Worm (Caenorhabditis elegans) whole organism, L1 larva: ENCODE results near the gene F27E5.8.
A peak's percentile ranks its signal among the peaks of the same experiment; 100 is the strongest.

ENCODE experiments used
- C16A3.4 ChIP-seq: fragments of 150-350 bp; optimal IDR thresholded peaks from 2 replicates; lab custom pipeline; 2014; ENCODE audit warnings: missing biosample characterization, missing genetic modification characterization
- Y116A8C.19 ChIP-seq: sonication (generic microtip); optimal IDR thresholded peaks from 2 replicates; lab custom pipeline; 2016; ENCODE audit warnings: missing compliant biosample characterization, missing genetic modification characterization, borderline replicate concordance
- aha-1 ChIP-seq: fragments of 150-350 bp; optimal IDR thresholded peaks from 2 replicates; lab custom pipeline; 2014; ENCODE audit warnings: missing biosample characterization, missing genetic modification characterization
- ama-1 ChIP-seq: fragments of 150-350 bp; optimal IDR thresholded peaks from 2 replicates; lab custom pipeline; 2014
- blmp-1 ChIP-seq: fragments of 150-350 bp; optimal IDR thresholded peaks from 2 replicates; lab custom pipeline; 2014; ENCODE audit warnings: missing biosample characterization, missing genetic modification characterization
- ceh-63 ChIP-seq: fragments of 200-800 bp; sonication (Bioruptor generic); optimal IDR thresholded peaks from 2 replicates; lab custom pipeline; 2018; ENCODE audit warnings: mild to moderate bottlenecking, missing genetic modification characterization, missing compliant biosample characterization
- ceh-8 ChIP-seq: fragments of 200-800 bp; sonication (Bioruptor generic); optimal IDR thresholded peaks from 2 replicates; lab custom pipeline; 2018; ENCODE audit warnings: mild to moderate bottlenecking, missing genetic modification characterization, moderate library complexity, missing compliant biosample characterization
- ceh-82 ChIP-seq, 3 experiments: fragments of 150-350 bp in 1 of 3; sonication (generic microtip) in 2 of 3; optimal IDR thresholded peaks; 2 replicates each; lab custom pipeline; 2014 to 2017; ENCODE audit warnings: missing biosample characterization in 3 of 3, missing genetic modification characterization in 3 of 3
- dpl-1 ChIP-seq, 3 experiments: fragments of 150-350 bp in 2 of 3; sonication (generic microtip) in 1 of 3; optimal IDR thresholded peaks; 2 replicates each; lab custom pipeline; 2014 to 2017; ENCODE audit warnings: missing biosample characterization in 3 of 3, missing genetic modification characterization in 3 of 3, missing genetic modification reagents in 3 of 3
- efl-1 ChIP-seq, 4 experiments: fragments of 150-350 bp; optimal IDR thresholded peaks in 3 of 4; peaks in 1 of 4; 1 replicate in 1 of 4; 2 replicates in 3 of 4; lab custom pipeline; 2014; ENCODE audit warnings: missing biosample characterization in 2 of 4, missing genetic modification characterization in 2 of 4, missing genetic modification reagents in 2 of 4
- egl-27 ChIP-seq, 2 experiments: fragments of 150-350 bp in 1 of 2; sonication (generic microtip); optimal IDR thresholded peaks; 3 replicates each; lab custom pipeline; 2017 to 2018; ENCODE audit warnings: missing biosample characterization in 2 of 2, missing genetic modification characterization in 2 of 2, missing genetic modification reagents in 2 of 2
- elt-3 ChIP-seq, 6 experiments: fragments of 150-350 bp in 1 of 6; sonication (generic microtip); optimal IDR thresholded peaks; 2 replicates each; lab custom pipeline; 2017 to 2018; ENCODE audit warnings: missing biosample characterization in 6 of 6, missing genetic modification characterization in 6 of 6, inconsistent platforms in 1 of 6
- fkh-10 ChIP-seq: sonication (generic microtip); optimal IDR thresholded peaks from 2 replicates; lab custom pipeline; 2017; ENCODE audit warnings: missing biosample characterization, missing genetic modification reagents, missing genetic modification characterization
- hlh-4 ChIP-seq: sonication (generic microtip); optimal IDR thresholded peaks from 2 replicates; lab custom pipeline; 2016; ENCODE audit warnings: mild to moderate bottlenecking, missing genetic modification characterization, missing compliant biosample characterization
- irx-1 ChIP-seq: sonication (generic microtip); optimal IDR thresholded peaks from 2 replicates; lab custom pipeline; 2016; ENCODE audit warnings: missing genetic modification characterization, missing compliant biosample characterization
- isw-1 ChIP-seq: fragments of 200-800 bp; sonication (Bioruptor generic); IDR thresholded peaks from 2 replicates; pipeline ENCODE4 v1.3.6; 2022; ENCODE audit warnings: missing genetic modification characterization, missing compliant biosample characterization
- jun-1 ChIP-seq: fragments of 150-350 bp; optimal IDR thresholded peaks from 2 replicates; lab custom pipeline; 2014; ENCODE audit warnings: missing biosample characterization, missing genetic modification reagents, missing genetic modification characterization
- lin-14 ChIP-seq: fragments of 200-800 bp; sonication (Bioruptor generic); optimal IDR thresholded peaks from 2 replicates; lab custom pipeline; 2018; ENCODE audit warnings: mild to moderate bottlenecking, missing genetic modification characterization, moderate library complexity, missing compliant biosample characterization
- lin-35 ChIP-seq, 2 experiments: fragments of 150-350 bp; optimal IDR thresholded peaks; 2 replicates each; lab custom pipeline; 2014; ENCODE audit warnings: missing biosample characterization in 2 of 2, missing genetic modification characterization in 2 of 2, missing genetic modification reagents in 2 of 2
- lir-3 ChIP-seq: sonication (generic microtip); optimal IDR thresholded peaks from 2 replicates; lab custom pipeline; 2016; ENCODE audit warnings: mild to moderate bottlenecking, missing genetic modification characterization, moderate library complexity, missing compliant biosample characterization; ENCODE audit not compliant: poor library complexity
- lsy-2 ChIP-seq, 2 experiments: fragments of 150-350 bp; optimal IDR thresholded peaks; 2 replicates each; lab custom pipeline; 2014; ENCODE audit warnings: missing biosample characterization in 2 of 2, missing genetic modification characterization in 2 of 2
- mdl-1 ChIP-seq, 2 experiments: fragments of 150-350 bp; optimal IDR thresholded peaks; 2 replicates each; lab custom pipeline; 2014 to 2017; ENCODE audit warnings: missing biosample characterization in 2 of 2, missing genetic modification characterization in 2 of 2, inconsistent platforms in 1 of 2
- mef-2 ChIP-seq: fragments of 150-350 bp; optimal IDR thresholded peaks from 2 replicates; lab custom pipeline; 2014; ENCODE audit warnings: missing biosample characterization, missing genetic modification characterization
- nhr-28 ChIP-seq: fragments of 150-350 bp; optimal IDR thresholded peaks from 2 replicates; lab custom pipeline; 2014; ENCODE audit warnings: missing biosample characterization, missing genetic modification characterization
- nhr-47 ChIP-seq: sonication (generic microtip); optimal IDR thresholded peaks from 2 replicates; lab custom pipeline; 2016; ENCODE audit warnings: mild to moderate bottlenecking, missing genetic modification characterization, moderate library complexity, missing compliant biosample characterization
- nhr-71 ChIP-seq: sonication (generic microtip); optimal IDR thresholded peaks from 2 replicates; lab custom pipeline; 2016; ENCODE audit warnings: mild to moderate bottlenecking, missing genetic modification characterization, moderate library complexity, missing compliant biosample characterization
- nhr-77 ChIP-seq: fragments of 150-350 bp; optimal IDR thresholded peaks from 2 replicates; lab custom pipeline; 2014; ENCODE audit warnings: missing biosample characterization, missing genetic modification characterization
- nhr-84 ChIP-seq: sonication (generic microtip); optimal IDR thresholded peaks from 2 replicates; lab custom pipeline; 2017; ENCODE audit warnings: missing biosample characterization, missing genetic modification characterization
- nhr-85 ChIP-seq: sonication (generic microtip); peaks from one replicate; lab custom pipeline; 2016; ENCODE audit warnings: missing genetic modification characterization, inconsistent platforms, missing compliant biosample characterization
- nhr-90 ChIP-seq: sonication (generic microtip); optimal IDR thresholded peaks from 2 replicates; lab custom pipeline; 2016; ENCODE audit warnings: mild to moderate bottlenecking, missing genetic modification characterization, missing compliant biosample characterization; ENCODE audit not compliant: poor library complexity
- pax-3 ChIP-seq: fragments of 200-800 bp; sonication (Bioruptor generic); optimal IDR thresholded peaks from 2 replicates; lab custom pipeline; 2018; ENCODE audit warnings: mild to moderate bottlenecking, missing genetic modification characterization, moderate library complexity, missing compliant biosample characterization
- pqm-1 ChIP-seq: sonication (generic microtip); optimal IDR thresholded peaks from 3 replicates; lab custom pipeline; 2017; ENCODE audit warnings: missing biosample characterization, missing genetic modification characterization
- rnt-1 ChIP-seq: sonication (generic microtip); optimal IDR thresholded peaks from 2 replicates; lab custom pipeline; 2016; ENCODE audit warnings: mild to moderate bottlenecking, missing genetic modification characterization, moderate library complexity, missing compliant biosample characterization
- snpc-4 ChIP-seq: fragments of 150-350 bp; optimal IDR thresholded peaks from 2 replicates; lab custom pipeline; 2014; ENCODE audit warnings: missing biosample characterization, missing genetic modification characterization
- sox-4 ChIP-seq: sonication (generic microtip); optimal IDR thresholded peaks from 2 replicates; lab custom pipeline; 2016; ENCODE audit warnings: missing genetic modification characterization, missing compliant biosample characterization
- sptf-1 ChIP-seq: fragments of 150-350 bp; optimal IDR thresholded peaks from 2 replicates; lab custom pipeline; 2014; ENCODE audit warnings: missing biosample characterization, missing genetic modification characterization
- tbx-2 ChIP-seq: sonication (generic microtip); optimal IDR thresholded peaks from 2 replicates; lab custom pipeline; 2016; ENCODE audit warnings: missing genetic modification characterization, missing compliant biosample characterization
- unc-130 ChIP-seq: fragments of 150-350 bp; optimal IDR thresholded peaks from 2 replicates; lab custom pipeline; 2017; ENCODE audit warnings: missing biosample characterization, missing genetic modification characterization, inconsistent platforms
- unc-30 ChIP-seq: sonication (generic microtip); optimal IDR thresholded peaks from 2 replicates; lab custom pipeline; 2017; ENCODE audit warnings: missing biosample characterization, missing genetic modification characterization
- unc-98 ChIP-seq: fragments of 200-800 bp; sonication (Bioruptor generic); IDR thresholded peaks from 2 replicates; pipeline ENCODE4 v1.3.6; 2022; ENCODE audit warnings: missing genetic modification characterization, missing compliant biosample characterization
- xbp-1 ChIP-seq: sonication (generic microtip); optimal IDR thresholded peaks from 2 replicates; lab custom pipeline; 2016; ENCODE audit warnings: missing genetic modification characterization, missing compliant biosample characterization
- zip-4 ChIP-seq: fragments of 200-800 bp; sonication (Bioruptor generic); optimal IDR thresholded peaks from 2 replicates; lab custom pipeline; 2018; ENCODE audit warnings: mild to moderate bottlenecking, missing genetic modification characterization, moderate library complexity, missing compliant biosample characterization
- ztf-11 ChIP-seq, 2 experiments: sonication (generic microtip); optimal IDR thresholded peaks; 2 replicates each; lab custom pipeline; 2016 to 2017; ENCODE audit warnings: missing genetic modification characterization in 2 of 2, missing biosample characterization in 1 of 2, missing compliant biosample characterization in 1 of 2
- ztf-4 ChIP-seq: fragments of 150-350 bp; optimal IDR thresholded peaks from 2 replicates; lab custom pipeline; 2014; ENCODE audit warnings: missing biosample characterization, missing genetic modification characterization

The F27E5.8 gene

ce11 chrII:10172436-10172973, 45.2 kb upstream of the F27E5.8 start, which contains the start of gene wbp-11 (continued):
- TF ChIP-seq unc-130 (tag; lab: Kevin White, UChicago) (no peak), ceh-63 (GFP tag; lab: Kevin White, UChicago) (no peak), C16A3.4 (tag; lab: Kevin White, UChicago) (peak; percentile 37)
- TF ChIP-seq, all 84 proteins: peak for 12

- TF ChIP-seq Y116A8C.19 (tag; lab: Kevin White, UChicago) (no peak), efl-1 (optimal IDR thresholded peaks at IDR 0.05; lab: Kevin White, UChicago) (peak in 1 of 2 experiments; percentile 13), efl-1 (GFP tag; optimal IDR thresholded peaks at IDR 0.05 in 1 of 2; lab: Kevin White, UChicago) (no peak), mdl-1 (tag; optimal IDR thresholded peaks at IDR 0.05; lab: Kevin White, UChicago) (no peak)
Measured at ce11 chrII:10170837-10171318, 43.6 kb upstream of the F27E5.8 start, which contains the start of gene gpd-4. Gene gpd-4, plus strand, starts transcription at chrII:10171268.

- peak; percentile 61 for TF ChIP-seq nhr-77 (tag; lab: Kevin White, UChicago)
- TF ChIP-seq nhr-90 (tag; lab: Kevin White, UChicago): no peak
- TF ChIP-seq lsy-2 (tag; optimal IDR thresholded peaks at IDR 0.05; lab: Kevin White, UChicago): peak; percentile 48 to 59
- peak; percentile 16 for TF ChIP-seq lir-3 (tag; lab: Kevin White, UChicago)
- no peak for TF ChIP-seq ceh-8 (GFP tag; lab: Kevin White, UChicago)
- TF ChIP-seq ztf-4 (tag; lab: Kevin White, UChicago): no peak
- TF ChIP-seq isw-1 (GFP tag; lab: Robert Waterston, UW): peak; percentile 20
- TF ChIP-seq nhr-71: peak; percentile 66
- TF ChIP-seq nhr-28 (tag; lab: Kevin White, UChicago): no peak
- no peak for TF ChIP-seq snpc-4 (tag; lab: Kevin White, UChicago)
- no peak for TF ChIP-seq unc-98 (GFP tag; lab: Robert Waterston, UW)
- peak; percentile 51 for TF ChIP-seq sox-4 (tag; lab: Kevin White, UChicago)
- peak; percentile 60 for TF ChIP-seq pax-3
- TF ChIP-seq rnt-1 (tag; lab: Kevin White, UChicago): peak; percentile 50
- peak; percentile 16 for TF ChIP-seq C16A3.4 (tag; lab: Kevin White, UChicago)
- no peak for TF ChIP-seq sptf-1 (tag; lab: Kevin White, UChicago)
- TF ChIP-seq lin-14 (GFP tag; lab: Kevin White, UChicago): peak; percentile 76
- peak in 2 of 3 experiments; percentile 10 to 19 for TF ChIP-seq dpl-1 (GFP tag; optimal IDR thresholded peaks at IDR 0.05; lab: Kevin White, UChicago)
- peak; percentile 30 for TF ChIP-seq xbp-1 (tag; lab: Kevin White, UChicago)
- TF ChIP-seq zip-4 (GFP tag; lab: Kevin White, UChicago): peak; percentile 3
- TF ChIP-seq egl-27 (tag; optimal IDR thresholded peaks at IDR 0.05; lab: Kevin White, UChicago): no peak
- no peak for TF ChIP-seq nhr-84 (tag; lab: Kevin White, UChicago)
- TF ChIP-seq nhr-85 (tag; lab: Kevin White, UChicago): no peak
- no peak for TF ChIP-seq mef-2 (tag; lab: Kevin White, UChicago)
- TF ChIP-seq hlh-4 (tag; lab: Kevin White, UChicago): no peak
- no peak for TF ChIP-seq unc-30 (tag; lab: Kevin White, UChicago)
- TF ChIP-seq lin-35 (GFP tag; optimal IDR thresholded peaks at IDR 0.05; lab: Kevin White, UChicago): peak; percentile 28 to 50
- peak; percentile 45 for TF ChIP-seq tbx-2
- no peak for TF ChIP-seq pqm-1 (tag; lab: Kevin White, UChicago)
- peak; percentile 59 for TF ChIP-seq blmp-1 (tag; lab: Kevin White, UChicago)
- TF ChIP-seq unc-130 (tag; lab: Kevin White, UChicago): no peak
- TF ChIP-seq elt-3 (tag; optimal IDR thresholded peaks at IDR 0.05; lab: Kevin White, UChicago): peak in 2 of 6 experiments; percentile 28 to 88
- peak; percentile 34 for TF ChIP-seq ama-1 (lab: Kevin White, UChicago)
- peak; percentile 35 for TF ChIP-seq fkh-10 (GFP tag; lab: Kevin White, UChicago)
- TF ChIP-seq nhr-47 (tag; lab: Kevin White, UChicago): peak; percentile 77
- TF ChIP-seq aha-1 (tag; lab: Kevin White, UChicago): no peak
- TF ChIP-seq irx-1 (tag; lab: Kevin White, UChicago): peak; percentile 39
- TF ChIP-seq jun-1 (tag; lab: Kevin White, UChicago): peak; percentile 11
- peak in 2 of 3 experiments; percentile 30 to 71 for TF ChIP-seq ceh-82 (tag; optimal IDR thresholded peaks at IDR 0.05; lab: Kevin White, UChicago)
- TF ChIP-seq ztf-11 (tag; optimal IDR thresholded peaks at IDR 0.05; lab: Kevin White, UChicago): peak in 1 of 2 experiments; percentile 73
Measured at ce11 chrII:10168905-10169782, 41.9 kb upstream of the F27E5.8 start, which contains the start of gene daf-19. Gene daf-19, minus strand, starts transcription at chrII:10169346.
